Worm (Caenorhabditis elegans): Measurements from ENCODE around the gene srx-10.

The srx-10 gene

ce11 chrV:13992485-13992884 is 46.2 kb upstream of the srx-10 start, which contains the start of gene droe-4 (continued):
- TF ChIP-seq unc-30 (tag; optimal IDR thresholded peaks at IDR 0.05) = no peak

DNA sequence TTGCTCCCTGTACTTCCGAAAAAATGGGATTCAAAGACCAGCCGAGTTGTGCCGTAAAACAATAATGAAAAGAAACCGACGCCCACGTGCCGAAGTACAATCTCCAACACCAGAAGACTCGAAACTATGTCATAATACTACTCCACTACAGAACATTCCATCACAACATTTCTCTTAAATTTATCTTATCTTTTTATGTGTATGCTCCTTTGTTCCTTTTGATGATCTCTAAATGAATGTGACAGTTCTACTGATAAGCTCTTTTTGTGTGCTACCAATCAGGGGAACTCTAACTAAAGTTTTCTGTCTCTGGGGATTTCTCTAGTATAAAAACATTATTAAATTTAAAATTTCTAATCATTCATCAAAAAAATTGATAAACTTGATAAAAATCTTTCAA is 40.5 kb upstream of the srx-10 start:
- TF ChIP-seq elt-2 (tag; optimal IDR thresholded peaks at IDR 0.05) (peak; percentile 38), lir-3 (tag; optimal IDR thresholded peaks at IDR 0.05; ENCODE audit: poor library complexity) (no peak)

ce11 chrV:13984828-13985227 is 38.5 kb upstream of the srx-10 start, which contains the start of gene end-1:
Gene end-1 (plus strand): TSS chrV:13985128.
- TF ChIP-seq ceh-82 (tag; optimal IDR thresholded peaks at IDR 0.05) (no peak), C34B4.2 (tag; optimal IDR thresholded peaks at IDR 0.05) (no peak), aly-2 (tag; optimal IDR thresholded peaks at IDR 0.05) (no peak), rnt-1 (tag; optimal IDR thresholded peaks at IDR 0.05) (no peak), unc-130 (tag; optimal IDR thresholded peaks at IDR 0.05) (no peak), ama-1 (optimal IDR thresholded peaks at IDR 0.05) (no peak), egl-13 (tag; optimal IDR thresholded peaks at IDR 0.05) (no peak), sptf-1 (tag; optimal IDR thresholded peaks at IDR 0.05) (no peak), unc-86 (tag; optimal IDR thresholded peaks at IDR 0.05) (no peak), lin-35 (GFP tag; optimal IDR thresholded peaks at IDR 0.05) (no peak), vab-15 (tag; optimal IDR thresholded peaks at IDR 0.05) (no peak)

- TF ChIP-seq unc-130 (tag; optimal IDR thresholded peaks at IDR 0.05) (no peak), lin-39 (tag; optimal IDR thresholded peaks at IDR 0.05) (no peak), pag-3 (tag; optimal IDR thresholded peaks at IDR 0.05; ENCODE audit: borderline replicate concordance, insufficient read depth) (no peak), dsc-1 (tag; optimal IDR thresholded peaks at IDR 0.05) (no peak), zag-1 (tag; optimal IDR thresholded peaks at IDR 0.05) (no peak), nhr-237 (tag; optimal IDR thresholded peaks at IDR 0.05) (no peak)
Measured at ce11 chrV:13981677-13982076, 35.4 kb upstream of the srx-10 start.

- TF ChIP-seq egl-27 (tag; optimal IDR thresholded peaks at IDR 0.05) (no peak), pax-3 (tag; optimal IDR thresholded peaks at IDR 0.05) (no peak), lin-15B (tag; optimal IDR thresholded peaks at IDR 0.05) (no peak), efl-1 (optimal IDR thresholded peaks at IDR 0.05) (no peak), efl-1 (GFP tag; optimal IDR thresholded peaks at IDR 0.05 in 1 of 2) (peak in 1 of 2 experiments; percentile 81), unc-62 (GFP tag; optimal IDR thresholded peaks at IDR 0.05) (no peak)
Measured at ce11 chrV:13980807-13981206, 34.5 kb upstream of the srx-10 start, which contains the start of gene eol-1. Gene eol-1 (minus strand): TSS chrV:13980907.

DNA sequence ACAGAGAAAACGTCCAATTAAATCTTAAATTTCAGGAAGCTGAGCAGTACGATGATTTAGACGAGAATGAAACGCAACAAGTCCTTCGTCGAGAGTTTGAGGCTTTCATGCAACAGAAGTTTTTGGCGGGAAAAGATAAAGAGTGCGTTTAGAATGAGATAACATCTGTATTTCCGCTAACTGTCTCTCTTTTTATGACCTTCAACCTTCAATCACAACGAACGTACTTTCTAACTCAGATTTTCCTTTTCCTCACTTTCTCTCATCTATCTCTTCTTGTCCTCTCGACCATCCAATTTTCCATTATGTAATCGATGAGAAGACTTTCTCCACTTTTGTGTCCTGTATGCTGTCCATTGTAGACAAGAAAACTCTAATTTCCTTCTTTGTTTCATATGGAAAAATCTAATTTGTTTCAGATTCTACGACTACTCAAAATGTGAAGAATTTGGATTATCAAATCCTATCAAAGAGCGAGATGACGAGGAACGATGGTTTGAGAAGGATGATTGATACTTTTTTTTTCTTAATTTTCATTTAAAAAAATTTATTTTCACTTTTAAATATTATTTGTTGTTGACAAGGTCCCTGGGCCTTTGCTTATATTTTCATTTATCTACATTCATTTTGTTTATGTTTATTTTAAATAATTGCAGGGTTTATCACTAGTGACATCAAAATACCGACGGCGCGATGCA is 17.1 kb upstream of the srx-10 start, which contains the start of gene sao-1:
Gene sao-1 (plus strand): TSS at position 648 of the 698 bp plus-strand sequence.
- TF ChIP-seq nhr-85 (tag) = peak; percentile 81
- TF ChIP-seq sox-4 (tag; optimal IDR thresholded peaks at IDR 0.05) = no peak
- no peak for TF ChIP-seq fos-1 (tag; optimal IDR thresholded peaks at IDR 0.05)
- peak in 2 of 6 experiments; percentile 10 to 20 for TF ChIP-seq elt-3 (tag; optimal IDR thresholded peaks at IDR 0.05)
- peak; percentile 98 for TF ChIP-seq blmp-1 (tag; optimal IDR thresholded peaks at IDR 0.05)
- peak; percentile 56 for TF ChIP-seq lin-14 (GFP tag; optimal IDR thresholded peaks at IDR 0.05)
